Worm (Caenorhabditis elegans) whole organism, early embryonic: ENCODE results near the gene ric-7.

ENCODE experiments used
- B0310.2 ChIP-seq: sonication (generic microtip); optimal IDR thresholded peaks from 2 replicates; lab custom pipeline; 2016; ENCODE audit warnings: mild to moderate bottlenecking, missing genetic modification characterization, missing compliant biosample characterization
- F13C5.2 ChIP-seq: sonication (generic microtip); optimal IDR thresholded peaks from 2 replicates; lab custom pipeline; 2017; ENCODE audit warnings: mild to moderate bottlenecking, missing genetic modification characterization, inconsistent platforms, missing compliant biosample characterization
- aly-1 ChIP-seq: sonication (generic microtip); optimal IDR thresholded peaks from 2 replicates; lab custom pipeline; 2016; ENCODE audit warnings: missing genetic modification characterization, missing compliant biosample characterization
- ama-1 ChIP-seq: fragments of 150-350 bp; optimal IDR thresholded peaks from 2 replicates; lab custom pipeline; 2014
- ceh-13 ChIP-seq: fragments of 200-800 bp; sonication (Bioruptor generic); optimal IDR thresholded peaks from 2 replicates; lab custom pipeline; 2018; ENCODE audit warnings: mild to moderate bottlenecking, missing genetic modification characterization, missing compliant biosample characterization
- ceh-36 ChIP-seq: sonication (generic microtip); optimal IDR thresholded peaks from 2 replicates; lab custom pipeline; 2016; ENCODE audit warnings: missing genetic modification characterization, inconsistent platforms, missing compliant biosample characterization
- ets-7 ChIP-seq: sonication (generic microtip); optimal IDR thresholded peaks from 2 replicates; lab custom pipeline; 2016; ENCODE audit warnings: missing genotype, missing genetic modification characterization, missing compliant biosample characterization
- flt-1 ChIP-seq: fragments of 200-800 bp; sonication (Bioruptor generic); IDR thresholded peaks from 2 replicates; pipeline ENCODE4 v1.3.6; 2022; ENCODE audit warnings: missing genetic modification characterization, missing compliant biosample characterization
- hmbx-1 ChIP-seq: sonication (generic microtip); optimal IDR thresholded peaks from 2 replicates; lab custom pipeline; 2016; ENCODE audit warnings: mild to moderate bottlenecking, missing genetic modification characterization, missing compliant biosample characterization
- hmg-4 ChIP-seq: fragments of 200-800 bp; sonication (Bioruptor generic); optimal IDR thresholded peaks from 2 replicates; lab custom pipeline; 2018; ENCODE audit warnings: mild to moderate bottlenecking, missing genetic modification characterization, missing compliant biosample characterization
- hnd-1 ChIP-seq: sonication (generic microtip); optimal IDR thresholded peaks from 2 replicates; lab custom pipeline; 2016; ENCODE audit warnings: missing genetic modification characterization, missing compliant biosample characterization
- pes-1 ChIP-seq: fragments of 200-800 bp; sonication (Bioruptor generic); IDR thresholded peaks from 2 replicates; pipeline ENCODE4 v1.3.6; 2022; ENCODE audit warnings: missing genetic modification reagents, missing genetic modification characterization, missing compliant biosample characterization
- scrt-1 ChIP-seq: fragments of 200-800 bp; sonication (Bioruptor generic); IDR thresholded peaks from 2 replicates; pipeline ENCODE4 v1.3.6; 2022; ENCODE audit warnings: missing genetic modification characterization, missing compliant biosample characterization
- sea-1 ChIP-seq: fragments of 200-800 bp; sonication (Bioruptor generic); conservative IDR thresholded peaks from 2 replicates; pipeline ENCODE4 v1.3.6; 2022; ENCODE audit warnings: missing genetic modification characterization, missing compliant biosample characterization
- tbx-11 ChIP-seq: fragments of 200-800 bp; sonication (Bioruptor generic); IDR thresholded peaks from 2 replicates; pipeline ENCODE4 v1.3.6; 2022; ENCODE audit warnings: missing genetic modification characterization, missing compliant biosample characterization
- tbx-37 ChIP-seq: fragments of 200-800 bp; sonication (Bioruptor generic); conservative IDR thresholded peaks from 2 replicates; pipeline ENCODE4 v1.3.6; 2022; ENCODE audit warnings: missing genetic modification reagents, missing genetic modification characterization, missing compliant biosample characterization
- tra-4 ChIP-seq: sonication (generic microtip); optimal IDR thresholded peaks from 2 replicates; lab custom pipeline; 2017; ENCODE audit warnings: missing genetic modification characterization, missing compliant biosample characterization

Gene ric-7

ce11 chrV:13961927-13962419, 43.7 kb downstream of the ric-7 start, which contains the start of the genes algn-13 and R10D12.13:
algn-13 (minus strand) TSS chrV:13961977.
R10D12.13 (plus strand) TSS chrV:13962417.
- TF ChIP-seq aly-1 (tag; lab: Kevin White, UChicago) (peak; percentile 57), hmbx-1 (tag; lab: Kevin White, UChicago) (peak; percentile 47), tbx-11 (peak; percentile 80; the same call in 1 of the 2 replicates), hnd-1 (tag; lab: Kevin White, UChicago) (peak; percentile 62), tbx-37 (GFP tag; lab: Robert Waterston, UW) (peak; percentile 73; the same call in 1 of the 2 replicates), ets-7 (tag; lab: Kevin White, UChicago) (peak; percentile 69), ceh-36 (tag; lab: Kevin White, UChicago) (peak; percentile 60), ceh-13 (GFP tag; lab: Kevin White, UChicago) (peak; percentile 50), flt-1 (GFP tag; lab: Robert Waterston, UW) (peak; percentile 73), sea-1 (GFP tag; lab: Robert Waterston, UW) (peak; percentile 83), scrt-1 (GFP tag; lab: Robert Waterston, UW) (peak; percentile 77), ama-1 (lab: Kevin White, UChicago) (no peak), tra-4 (peak; percentile 42), B0310.2 (peak; percentile 48), pes-1 (GFP tag; lab: Robert Waterston, UW) (peak; percentile 89), hmg-4 (peak; percentile 77), F13C5.2 (peak; percentile 85)

- no peak for TF ChIP-seq hmg-4
- TF ChIP-seq ceh-36 (tag; lab: Kevin White, UChicago) = no peak
- TF ChIP-seq scrt-1 (GFP tag; lab: Robert Waterston, UW) = no peak
- TF ChIP-seq tbx-11 = no peak
- no peak for TF ChIP-seq tbx-37 (GFP tag; lab: Robert Waterston, UW)
- TF ChIP-seq sea-1 (GFP tag; lab: Robert Waterston, UW) = no peak
- TF ChIP-seq B0310.2 = no peak
- TF ChIP-seq ceh-13 (GFP tag; lab: Kevin White, UChicago) = no peak
- TF ChIP-seq ama-1 (lab: Kevin White, UChicago) = no peak
- no peak for TF ChIP-seq flt-1 (GFP tag; lab: Robert Waterston, UW)
- no peak for TF ChIP-seq F13C5.2
- no peak for TF ChIP-seq ets-7 (tag; lab: Kevin White, UChicago)
- no peak for TF ChIP-seq tra-4
- TF ChIP-seq aly-1 (tag; lab: Kevin White, UChicago) = no peak
- TF ChIP-seq pes-1 (GFP tag; lab: Robert Waterston, UW) = no peak
- no peak for TF ChIP-seq hmbx-1 (tag; lab: Kevin White, UChicago)
Measured at ce11 chrV:13960916-13961315, 44.8 kb downstream of the ric-7 start, which contains the start of gene srh-24. srh-24 (minus strand) TSS chrV:13961016.

- TF ChIP-seq hmbx-1 (tag; lab: Kevin White, UChicago) (no peak), B0310.2 (no peak), ceh-13 (GFP tag; lab: Kevin White, UChicago) (no peak), sea-1 (GFP tag; lab: Robert Waterston, UW) (no peak), ama-1 (lab: Kevin White, UChicago) (no peak), hmg-4 (no peak), tbx-37 (GFP tag; lab: Robert Waterston, UW) (no peak)
Measured at ce11 chrV:13958247-13958646, 47.5 kb downstream of the ric-7 start, which contains the start of gene R10D12.10. R10D12.10 (minus strand) TSS chrV:13958347.

- no peak for TF ChIP-seq sea-1 (GFP tag; lab: Robert Waterston, UW)
- no peak for TF ChIP-seq pes-1 (GFP tag; lab: Robert Waterston, UW)
- no peak for TF ChIP-seq hmg-4
- TF ChIP-seq hnd-1 (tag; lab: Kevin White, UChicago) = no peak
- TF ChIP-seq ama-1 (lab: Kevin White, UChicago) = no peak
- TF ChIP-seq ceh-36 (tag; lab: Kevin White, UChicago) = no peak
- TF ChIP-seq aly-1 (tag; lab: Kevin White, UChicago) = no peak
- no peak for TF ChIP-seq flt-1 (GFP tag; lab: Robert Waterston, UW)
- no peak for TF ChIP-seq tbx-11
- no peak for TF ChIP-seq scrt-1 (GFP tag; lab: Robert Waterston, UW)
- no peak for TF ChIP-seq tra-4
- TF ChIP-seq hmbx-1 (tag; lab: Kevin White, UChicago) = no peak
- TF ChIP-seq B0310.2 = no peak
- no peak for TF ChIP-seq F13C5.2
Measured at ce11 chrV:13957691-13958090, 48.0 kb downstream of the ric-7 start.

- TF ChIP-seq sea-1 (GFP tag; lab: Robert Waterston, UW) (no peak), tbx-11 (no peak), hmg-4 (no peak), tra-4 (no peak), flt-1 (GFP tag; lab: Robert Waterston, UW) (no peak), aly-1 (tag; lab: Kevin White, UChicago) (no peak), tbx-37 (GFP tag; lab: Robert Waterston, UW) (no peak), pes-1 (GFP tag; lab: Robert Waterston, UW) (no peak), hnd-1 (tag; lab: Kevin White, UChicago) (no peak), F13C5.2 (no peak), scrt-1 (GFP tag; lab: Robert Waterston, UW) (no peak)
Measured at ce11 chrV:13955370-13956089, 50.2 kb downstream of the ric-7 start.

- TF ChIP-seq ama-1 (lab: Kevin White, UChicago) (no peak), F13C5.2 (no peak), hmg-4 (no peak), tra-4 (no peak), aly-1 (tag; lab: Kevin White, UChicago) (no peak), tbx-11 (no peak), tbx-37 (GFP tag; lab: Robert Waterston, UW) (no peak), flt-1 (GFP tag; lab: Robert Waterston, UW) (no peak), ceh-36 (tag; lab: Kevin White, UChicago) (no peak)
Measured at ce11 chrV:13954056-13954455, 51.7 kb downstream of the ric-7 start, which contains the start of gene swt-6. swt-6 (plus strand) TSS chrV:13954356.

ce11 chrV:13953191-13953590, 52.5 kb downstream of the ric-7 start, which contains the start of gene R10D12.8:
R10D12.8 (minus strand) TSS chrV:13953291.
- TF ChIP-seq hmg-4 (no peak), B0310.2 (no peak), ets-7 (tag; lab: Kevin White, UChicago) (no peak), aly-1 (tag; lab: Kevin White, UChicago) (no peak), hnd-1 (tag; lab: Kevin White, UChicago) (no peak)
